Fruit fly (Drosophila melanogaster): ENCODE data around the gene klar.
A peak's percentile ranks its signal among the peaks of the same experiment; 100 is the strongest.

The klar gene

DNA sequence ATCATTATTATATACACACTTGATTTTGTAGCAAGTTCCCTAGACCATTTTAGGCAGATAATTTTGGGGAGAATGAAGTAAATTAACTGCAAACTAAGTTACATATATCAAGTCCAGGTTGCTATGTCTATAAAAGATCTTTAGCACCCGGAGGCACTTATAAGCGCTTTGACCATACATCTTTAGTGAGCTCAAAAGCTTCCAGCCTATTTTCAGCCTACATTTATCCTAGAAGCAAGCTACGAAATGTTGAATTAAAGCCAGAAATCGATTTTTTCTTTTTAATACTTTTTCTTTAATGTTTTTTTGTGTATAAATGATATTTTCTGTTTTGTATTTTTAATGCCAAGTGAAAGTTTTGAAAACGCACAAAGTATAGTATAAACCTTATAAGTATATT, 106.6 kb downstream of the klar start, which contains the start of gene CG13891:
CG13891 (minus strand) TSS at position 101 of the 400 bp plus-strand sequence.
- no peak for TF ChIP-seq CG1621 (tag; optimal IDR thresholded peaks at IDR 0.05)
- TF ChIP-seq Hr39 (GFP tag; optimal IDR thresholded peaks at IDR 0.05), result no peak
- no peak for TF ChIP-seq Sox14 (GFP tag; optimal IDR thresholded peaks at IDR 0.05)
- TF ChIP-seq CG4318 (GFP tag; optimal IDR thresholded peaks at IDR 0.05), result no peak
- no peak for TF ChIP-seq Eip75B (GFP tag; optimal IDR thresholded peaks at IDR 0.05)
- TF ChIP-seq Lpt (GFP tag; optimal IDR thresholded peaks at IDR 0.05), result no peak
- no peak for TF ChIP-seq CG6854 (GFP tag; optimal IDR thresholded peaks at IDR 0.05)
- TF ChIP-seq Ets96B (tag; optimal IDR thresholded peaks at IDR 0.05), result no peak
- no peak for TF ChIP-seq CG6792 (GFP tag; optimal IDR thresholded peaks at IDR 0.05)
- no peak for TF ChIP-seq Sox102F (GFP tag; optimal IDR thresholded peaks at IDR 0.05)
- TF ChIP-seq lz (GFP tag; optimal IDR thresholded peaks at IDR 0.05), result no peak
- TF ChIP-seq CG15336 (GFP tag; IDR thresholded peaks at IDR 0.05), result no peak

DNA sequence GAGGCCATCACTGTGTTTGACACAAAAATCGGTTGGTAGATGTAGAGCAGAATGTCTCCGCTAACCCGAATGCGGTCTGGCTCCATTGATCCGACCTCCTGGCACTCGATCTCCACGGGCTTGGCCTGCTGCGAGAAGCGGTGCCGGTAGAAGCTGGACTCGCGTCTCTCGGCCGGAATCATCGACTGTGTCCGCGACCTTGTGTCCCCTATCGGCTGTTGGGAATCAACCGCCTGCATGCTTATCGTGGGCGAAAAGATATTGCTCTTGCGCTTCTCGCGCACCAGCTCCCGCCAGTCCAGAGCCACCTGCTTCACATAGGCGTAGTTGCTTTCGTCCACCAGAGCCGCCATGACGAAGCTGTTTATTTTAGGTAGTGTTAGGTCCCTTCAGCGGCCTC, 107.1 kb downstream of the klar start:
- TF ChIP-seq CG11294 (GFP tag; IDR thresholded peaks at IDR 0.05), result no peak
- no peak for TF ChIP-seq CG32006 (GFP tag; optimal IDR thresholded peaks at IDR 0.05)
- no peak for TF ChIP-seq CG6276 (GFP tag; optimal IDR thresholded peaks at IDR 0.05)
- TF ChIP-seq CG3919 (GFP tag; optimal IDR thresholded peaks at IDR 0.05), result no peak
- TF ChIP-seq Lpt (GFP tag; optimal IDR thresholded peaks at IDR 0.05), result no peak
- no peak for TF ChIP-seq Ets21C (GFP tag; optimal IDR thresholded peaks at IDR 0.05)
- no peak for TF ChIP-seq fd85E (GFP tag; optimal IDR thresholded peaks at IDR 0.05)
- TF ChIP-seq CG10631 (GFP tag; optimal IDR thresholded peaks at IDR 0.05), result no peak
- TF ChIP-seq Sox14 (GFP tag; optimal IDR thresholded peaks at IDR 0.05), result no peak
- TF ChIP-seq CG8319 (GFP tag; optimal IDR thresholded peaks at IDR 0.05), result no peak

DNA sequence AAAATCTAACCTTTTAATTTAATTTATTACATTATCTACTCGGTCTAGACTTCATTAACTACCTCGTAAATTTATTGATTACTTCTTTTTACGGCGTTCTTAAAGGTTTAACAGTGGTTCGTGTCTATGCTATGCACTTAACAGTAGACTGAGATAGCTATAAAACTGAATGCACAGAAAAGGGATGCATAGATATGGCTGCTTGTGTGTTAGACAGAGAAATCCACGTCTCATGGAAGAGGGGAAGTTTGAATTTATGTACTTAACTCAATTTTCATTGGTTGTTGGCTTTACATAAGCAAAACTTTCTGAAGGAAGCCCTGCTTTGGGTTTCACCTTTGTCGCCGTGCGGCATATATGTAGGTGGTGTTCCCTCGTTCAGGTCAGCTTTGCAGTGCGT, 107.8 kb downstream of the klar start:
- TF ChIP-seq Hr39 (GFP tag; optimal IDR thresholded peaks at IDR 0.05) (no peak), dsx (GFP tag; optimal IDR thresholded peaks at IDR 0.05; ENCODE audit: poor library complexity, severe bottlenecking) (no peak), CG34406 (GFP tag; optimal IDR thresholded peaks at IDR 0.05) (no peak), CG16779 (tag; optimal IDR thresholded peaks at IDR 0.05) (no peak), eg (GFP tag; IDR thresholded peaks at IDR 0.05) (no peak), esn (GFP tag; optimal IDR thresholded peaks at IDR 0.05) (no peak), CG3919 (GFP tag; optimal IDR thresholded peaks at IDR 0.05) (no peak), vri (GFP tag; optimal IDR thresholded peaks at IDR 0.05) (no peak), Eip78C (GFP tag) (no peak), lz (GFP tag; optimal IDR thresholded peaks at IDR 0.05) (no peak)

DNA sequence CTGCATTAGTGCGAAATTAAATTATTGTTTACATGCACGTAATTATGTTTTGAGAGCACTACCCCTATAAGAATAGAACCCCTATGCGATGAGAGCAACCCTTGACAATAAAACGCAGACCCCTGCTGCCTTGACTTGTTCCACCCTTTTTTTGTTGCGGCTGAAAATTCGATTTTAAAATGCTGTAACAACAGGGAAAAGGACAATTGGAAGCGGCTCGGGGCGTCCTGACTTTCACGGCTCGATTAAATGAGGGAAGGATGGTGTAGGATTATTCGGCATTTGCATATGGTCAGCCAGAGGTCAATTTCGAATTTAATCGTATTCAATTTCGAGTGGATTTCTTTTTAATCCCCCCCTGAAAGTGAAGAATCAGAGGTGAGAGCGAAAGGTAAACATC, 115.8 kb downstream of the klar start:
- TF ChIP-seq OdsH (GFP tag; optimal IDR thresholded peaks at IDR 0.05), result no peak
- TF ChIP-seq CG3032 (tag; optimal IDR thresholded peaks at IDR 0.05), result no peak
- no peak for TF ChIP-seq Ets96B (tag; optimal IDR thresholded peaks at IDR 0.05)
- no peak for TF ChIP-seq CG8119 (GFP tag; IDR thresholded peaks at IDR 0.05)
- no peak for TF ChIP-seq pdm3 (GFP tag; optimal IDR thresholded peaks at IDR 0.05)
- TF ChIP-seq net (GFP tag; optimal IDR thresholded peaks at IDR 0.05), result no peak
- no peak for TF ChIP-seq CG31627 (GFP tag; optimal IDR thresholded peaks at IDR 0.05)
- TF ChIP-seq CG6808 (GFP tag; optimal IDR thresholded peaks at IDR 0.05), result no peak
- TF ChIP-seq CG6792 (GFP tag; optimal IDR thresholded peaks at IDR 0.05), result no peak

DNA sequence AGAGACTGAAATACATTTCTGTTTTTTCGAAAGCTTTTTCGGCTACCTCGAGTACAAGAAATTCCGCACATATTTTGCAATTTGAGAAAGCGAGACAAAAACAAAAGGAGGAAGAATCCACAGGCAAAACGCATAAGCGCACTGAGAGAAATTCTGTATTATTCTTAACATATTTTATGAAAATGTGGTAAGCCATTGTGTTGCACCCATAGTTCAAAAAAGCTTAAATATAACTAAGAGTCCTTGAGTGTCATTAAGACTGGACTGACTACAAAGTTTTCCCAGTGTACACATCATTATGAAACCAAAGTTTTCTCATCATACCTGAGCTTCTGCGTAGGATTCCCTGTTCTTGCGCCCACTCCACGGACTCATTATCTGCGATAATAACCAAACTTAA, 119.8 kb downstream of the klar start:
- peak; percentile 10 for TF ChIP-seq CG31627 (GFP tag; optimal IDR thresholded peaks at IDR 0.05)
- TF ChIP-seq Met (GFP tag; optimal IDR thresholded peaks at IDR 0.05), result peak; percentile 27
- TF ChIP-seq CG7368 (GFP tag; optimal IDR thresholded peaks at IDR 0.05), result no peak
- TF ChIP-seq lz (GFP tag; optimal IDR thresholded peaks at IDR 0.05), result peak; percentile 9
- peak; percentile 38 for TF ChIP-seq Hr39 (GFP tag; optimal IDR thresholded peaks at IDR 0.05)
- peak; percentile 9 for TF ChIP-seq acj6 (GFP tag; optimal IDR thresholded peaks at IDR 0.05)
- no peak for TF ChIP-seq fkh (GFP tag; optimal IDR thresholded peaks at IDR 0.05)
- TF ChIP-seq svp (GFP tag), result peak; percentile 76
- TF ChIP-seq Sox102F (GFP tag; optimal IDR thresholded peaks at IDR 0.05), result peak; percentile 25
- TF ChIP-seq topi (GFP tag; optimal IDR thresholded peaks at IDR 0.05), result peak; percentile 43
- peak; percentile 19 for TF ChIP-seq Smox (GFP tag; optimal IDR thresholded peaks at IDR 0.05)
- TF ChIP-seq CG3919 (GFP tag; optimal IDR thresholded peaks at IDR 0.05), result no peak
- TF ChIP-seq dsx (GFP tag; optimal IDR thresholded peaks at IDR 0.05; ENCODE audit: poor library complexity, severe bottlenecking), result no peak

All from whole organism, prepupa.